Worm (Caenorhabditis elegans): ENCODE results near the gene nhr-16.
A peak's percentile ranks its signal among the peaks of the same experiment; 100 is the strongest.

nhr-16 gene

DNA sequence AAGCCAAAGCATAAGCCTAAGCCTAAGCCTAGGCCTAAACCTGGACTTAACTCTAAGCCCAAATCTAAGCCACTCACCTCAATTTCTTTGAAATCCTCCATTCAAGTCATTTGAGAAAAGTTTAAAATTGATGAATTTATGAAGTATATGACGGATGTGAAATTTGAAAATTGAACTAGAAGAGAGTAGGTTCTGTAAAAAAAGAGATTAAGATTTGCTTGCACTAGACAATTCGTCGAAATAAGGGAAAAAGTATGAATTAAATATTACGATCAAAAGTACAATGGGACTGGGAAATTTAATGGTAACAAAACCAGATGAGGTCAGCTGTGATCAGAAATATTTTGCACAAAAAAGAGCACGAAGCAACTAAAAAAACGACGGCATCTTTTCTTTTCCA, 14.4 kb downstream of the nhr-16 start, which contains the start of gene twk-2:
Gene twk-2, minus strand, starts transcription at position 101 of the 400 bp plus-strand sequence.
- TF ChIP-seq scrt-1 (GFP tag; IDR thresholded peaks at IDR 0.05), result no peak
- TF ChIP-seq ama-1 (optimal IDR thresholded peaks at IDR 0.05), result no peak
- no peak for TF ChIP-seq sea-1 (GFP tag; conservative IDR thresholded peaks at IDR 0.05)
- no peak for TF ChIP-seq ets-7 (tag; optimal IDR thresholded peaks at IDR 0.05)
- TF ChIP-seq ceh-36 (tag; optimal IDR thresholded peaks at IDR 0.05), result no peak
- TF ChIP-seq flt-1 (GFP tag; IDR thresholded peaks at IDR 0.05), result no peak
- TF ChIP-seq hmg-4 (GFP tag; optimal IDR thresholded peaks at IDR 0.05), result no peak
- no peak for TF ChIP-seq ceh-13 (GFP tag; optimal IDR thresholded peaks at IDR 0.05)
- TF ChIP-seq pes-1 (GFP tag; IDR thresholded peaks at IDR 0.05), result no peak
- TF ChIP-seq aly-1 (tag; optimal IDR thresholded peaks at IDR 0.05), result no peak
- TF ChIP-seq tra-4 (tag; optimal IDR thresholded peaks at IDR 0.05), result no peak
- no peak for TF ChIP-seq B0310.2 (tag; optimal IDR thresholded peaks at IDR 0.05)
- TF ChIP-seq F13C5.2 (tag; optimal IDR thresholded peaks at IDR 0.05), result no peak
- TF ChIP-seq hmbx-1 (tag; optimal IDR thresholded peaks at IDR 0.05), result no peak
- no peak for TF ChIP-seq hnd-1 (tag; optimal IDR thresholded peaks at IDR 0.05)
- no peak for TF ChIP-seq tbx-11 (GFP tag; IDR thresholded peaks at IDR 0.05)
- no peak for TF ChIP-seq tbx-37 (GFP tag; conservative IDR thresholded peaks at IDR 0.05)

DNA sequence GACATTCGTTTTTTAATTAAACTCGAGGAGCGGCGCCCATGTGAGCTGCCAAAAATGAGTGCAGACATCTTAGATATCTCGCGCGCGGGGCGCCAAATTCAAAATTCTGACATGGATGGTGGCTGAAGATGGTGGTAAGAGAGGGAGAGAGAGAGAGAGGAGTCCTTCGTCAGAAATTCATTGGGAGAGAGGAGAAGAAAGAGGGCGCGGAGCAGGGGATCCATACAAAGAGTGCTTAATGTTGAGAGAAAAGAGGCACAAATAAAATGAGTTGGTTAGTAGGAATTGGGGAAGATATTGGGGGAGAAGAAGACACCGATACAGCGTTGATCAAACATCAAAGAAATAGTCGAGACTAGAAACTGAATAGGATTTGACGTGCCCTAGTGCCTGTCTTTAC, 14.8 kb downstream of the nhr-16 start:
- no peak for TF ChIP-seq tbx-11 (GFP tag; IDR thresholded peaks at IDR 0.05)
- TF ChIP-seq sea-1 (GFP tag; conservative IDR thresholded peaks at IDR 0.05), result no peak
- TF ChIP-seq B0310.2 (tag; optimal IDR thresholded peaks at IDR 0.05), result no peak
- no peak for TF ChIP-seq ceh-36 (tag; optimal IDR thresholded peaks at IDR 0.05)
- no peak for TF ChIP-seq ceh-13 (GFP tag; optimal IDR thresholded peaks at IDR 0.05)
- no peak for TF ChIP-seq hnd-1 (tag; optimal IDR thresholded peaks at IDR 0.05)
- no peak for TF ChIP-seq F13C5.2 (tag; optimal IDR thresholded peaks at IDR 0.05)
- no peak for TF ChIP-seq tbx-37 (GFP tag; conservative IDR thresholded peaks at IDR 0.05)
- no peak for TF ChIP-seq scrt-1 (GFP tag; IDR thresholded peaks at IDR 0.05)
- no peak for TF ChIP-seq pes-1 (GFP tag; IDR thresholded peaks at IDR 0.05)
- no peak for TF ChIP-seq aly-1 (tag; optimal IDR thresholded peaks at IDR 0.05)
- no peak for TF ChIP-seq ama-1 (optimal IDR thresholded peaks at IDR 0.05)
- TF ChIP-seq ets-7 (tag; optimal IDR thresholded peaks at IDR 0.05), result no peak

DNA sequence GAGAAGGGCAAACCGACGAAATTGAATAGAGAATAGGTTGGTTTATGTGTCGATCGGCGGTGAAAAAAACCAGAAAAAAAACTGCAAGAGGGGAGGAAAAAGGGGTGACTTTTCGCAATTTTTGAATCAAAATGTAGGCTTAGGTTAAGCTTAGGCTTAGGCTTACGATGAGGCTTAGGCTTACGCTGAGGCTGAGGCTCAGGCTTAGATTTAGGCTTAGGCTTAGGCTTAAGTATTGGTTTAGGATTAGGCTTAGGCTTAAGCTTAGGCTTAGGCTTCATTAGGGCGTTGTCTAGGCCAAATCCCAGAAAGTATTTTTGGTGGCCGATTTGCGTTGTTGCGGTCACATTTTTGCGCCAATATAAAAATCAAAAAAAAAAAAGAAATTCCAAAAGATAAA, 16.2 kb downstream of the nhr-16 start:
- peak; percentile 50 for TF ChIP-seq ceh-36 (tag; optimal IDR thresholded peaks at IDR 0.05)
- no peak for TF ChIP-seq tra-4 (tag; optimal IDR thresholded peaks at IDR 0.05)
- TF ChIP-seq F13C5.2 (tag; optimal IDR thresholded peaks at IDR 0.05), result no peak
- TF ChIP-seq flt-1 (GFP tag; IDR thresholded peaks at IDR 0.05), result no peak

DNA sequence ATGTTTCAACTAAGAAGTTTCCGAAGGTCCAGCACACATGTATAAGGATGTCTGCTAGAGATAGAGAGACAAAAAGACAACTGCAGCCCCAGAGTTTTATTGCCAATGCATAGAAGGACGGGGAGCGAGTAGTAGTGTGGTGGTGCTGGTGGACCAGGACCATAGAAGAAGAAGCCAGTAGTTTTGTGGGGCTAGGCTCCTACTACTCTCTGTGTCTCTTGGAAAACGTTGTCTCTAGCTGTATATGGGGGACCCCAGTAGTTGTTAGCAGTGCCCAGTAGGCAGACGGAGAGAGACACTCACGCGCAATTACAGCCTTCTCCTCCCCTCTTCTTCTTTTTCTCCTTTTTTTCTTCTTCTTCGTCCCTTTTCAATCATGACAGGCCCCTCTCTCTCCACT, 17.4 kb downstream of the nhr-16 start:
- TF ChIP-seq hmbx-1 (tag; optimal IDR thresholded peaks at IDR 0.05) (no peak), sea-1 (GFP tag; conservative IDR thresholded peaks at IDR 0.05) (no peak), aly-1 (tag; optimal IDR thresholded peaks at IDR 0.05) (no peak)

DNA sequence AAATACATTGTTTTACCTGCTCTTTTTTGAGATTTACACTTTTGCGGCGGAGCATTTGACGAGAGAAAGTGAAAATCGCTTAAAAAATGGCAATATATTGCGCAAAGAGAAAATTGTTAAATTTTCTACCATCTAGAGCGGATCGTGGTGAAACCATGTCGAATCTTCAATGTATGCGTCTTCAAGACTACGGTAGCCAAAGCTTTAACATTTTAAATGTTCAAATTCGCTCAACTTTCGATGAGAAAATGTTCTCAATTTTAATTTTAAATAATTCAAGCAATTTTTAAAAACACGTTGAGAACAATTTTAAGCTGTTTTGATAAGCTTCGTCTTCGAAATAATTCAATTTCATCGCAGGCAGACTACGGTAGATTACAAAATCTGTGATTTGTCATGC, 21.7 kb downstream of the nhr-16 start:
- no peak for TF ChIP-seq ceh-13 (GFP tag; optimal IDR thresholded peaks at IDR 0.05)
- TF ChIP-seq sea-1 (GFP tag; conservative IDR thresholded peaks at IDR 0.05), result no peak
- TF ChIP-seq ceh-36 (tag; optimal IDR thresholded peaks at IDR 0.05), result no peak
- TF ChIP-seq B0310.2 (tag; optimal IDR thresholded peaks at IDR 0.05), result no peak
- TF ChIP-seq hnd-1 (tag; optimal IDR thresholded peaks at IDR 0.05), result no peak
- no peak for TF ChIP-seq tbx-11 (GFP tag; IDR thresholded peaks at IDR 0.05)
- no peak for TF ChIP-seq aly-1 (tag; optimal IDR thresholded peaks at IDR 0.05)
- no peak for TF ChIP-seq scrt-1 (GFP tag; IDR thresholded peaks at IDR 0.05)
- no peak for TF ChIP-seq hmbx-1 (tag; optimal IDR thresholded peaks at IDR 0.05)
- no peak for TF ChIP-seq tbx-37 (GFP tag; conservative IDR thresholded peaks at IDR 0.05)
- no peak for TF ChIP-seq ama-1 (optimal IDR thresholded peaks at IDR 0.05)
- TF ChIP-seq pes-1 (GFP tag; IDR thresholded peaks at IDR 0.05), result no peak
- no peak for TF ChIP-seq hmg-4 (GFP tag; optimal IDR thresholded peaks at IDR 0.05)
- no peak for TF ChIP-seq flt-1 (GFP tag; IDR thresholded peaks at IDR 0.05)
- TF ChIP-seq tra-4 (tag; optimal IDR thresholded peaks at IDR 0.05), result no peak
- TF ChIP-seq F13C5.2 (tag; optimal IDR thresholded peaks at IDR 0.05), result no peak
- TF ChIP-seq ets-7 (tag; optimal IDR thresholded peaks at IDR 0.05), result no peak

DNA sequence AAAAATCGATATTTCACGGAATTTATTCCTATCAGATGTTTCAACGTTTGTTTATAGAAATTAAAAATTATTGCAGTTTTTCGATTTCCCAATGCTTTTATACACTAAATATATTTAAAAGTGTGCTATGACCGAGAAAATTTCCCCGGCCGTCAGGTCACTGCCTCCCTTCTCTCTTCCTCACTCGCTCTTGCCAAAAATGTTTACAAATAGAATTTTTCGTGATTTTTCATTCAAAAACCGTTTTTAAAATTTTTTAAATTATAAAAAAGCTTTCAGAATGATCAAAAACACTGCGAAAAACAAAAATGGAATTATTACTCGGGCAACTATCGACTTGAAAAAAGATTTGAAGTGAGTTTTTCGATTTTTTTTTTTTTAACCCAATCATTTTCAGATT, 22.2 kb downstream of the nhr-16 start, which contains the start of the genes T12C9.7 and vps-18:
Gene T12C9.7, minus strand, starts transcription at position 101 of the 400 bp plus-strand sequence.
Gene vps-18, plus strand, starts transcription at position 280 of the 400 bp plus-strand sequence.
- TF ChIP-seq ets-7 (tag; optimal IDR thresholded peaks at IDR 0.05) (no peak), scrt-1 (GFP tag; IDR thresholded peaks at IDR 0.05) (no peak), hnd-1 (tag; optimal IDR thresholded peaks at IDR 0.05) (no peak), ceh-36 (tag; optimal IDR thresholded peaks at IDR 0.05) (no peak), F13C5.2 (tag; optimal IDR thresholded peaks at IDR 0.05) (no peak), aly-1 (tag; optimal IDR thresholded peaks at IDR 0.05) (no peak), hmbx-1 (tag; optimal IDR thresholded peaks at IDR 0.05) (no peak), ceh-13 (GFP tag; optimal IDR thresholded peaks at IDR 0.05) (no peak), flt-1 (GFP tag; IDR thresholded peaks at IDR 0.05) (no peak), tra-4 (tag; optimal IDR thresholded peaks at IDR 0.05) (no peak), B0310.2 (tag; optimal IDR thresholded peaks at IDR 0.05) (no peak), ama-1 (optimal IDR thresholded peaks at IDR 0.05) (no peak), pes-1 (GFP tag; IDR thresholded peaks at IDR 0.05) (no peak), sea-1 (GFP tag; conservative IDR thresholded peaks at IDR 0.05) (no peak), tbx-37 (GFP tag; conservative IDR thresholded peaks at IDR 0.05) (no peak), tbx-11 (GFP tag; IDR thresholded peaks at IDR 0.05) (no peak), hmg-4 (GFP tag; optimal IDR thresholded peaks at IDR 0.05) (no peak)

DNA sequence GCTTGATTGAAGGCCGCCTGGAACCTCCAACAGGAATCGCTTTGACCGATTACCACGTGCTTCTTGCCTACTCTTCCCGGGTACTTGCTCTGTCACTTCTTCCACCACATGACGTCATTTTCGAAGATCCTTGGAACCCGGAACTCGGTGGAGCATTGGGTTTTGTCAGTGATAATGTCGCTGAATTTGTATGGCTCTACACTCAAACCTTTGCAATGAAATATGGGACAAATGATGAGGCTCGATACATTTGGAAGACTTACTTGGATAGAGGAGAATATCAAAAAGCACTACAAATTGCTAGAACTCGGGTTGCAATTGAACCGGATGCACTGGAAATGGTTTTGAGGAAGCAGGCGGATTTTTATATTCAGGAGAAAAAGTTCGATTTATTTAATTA, 24.2 kb downstream of the nhr-16 start:
- TF ChIP-seq hnd-1 (tag; optimal IDR thresholded peaks at IDR 0.05) (no peak), tra-4 (tag; optimal IDR thresholded peaks at IDR 0.05) (no peak), pes-1 (GFP tag; IDR thresholded peaks at IDR 0.05) (no peak), tbx-37 (GFP tag; conservative IDR thresholded peaks at IDR 0.05) (no peak), hmbx-1 (tag; optimal IDR thresholded peaks at IDR 0.05) (no peak), ets-7 (tag; optimal IDR thresholded peaks at IDR 0.05) (no peak), tbx-11 (GFP tag; IDR thresholded peaks at IDR 0.05) (no peak), F13C5.2 (tag; optimal IDR thresholded peaks at IDR 0.05) (no peak), hmg-4 (GFP tag; optimal IDR thresholded peaks at IDR 0.05) (no peak), scrt-1 (GFP tag; IDR thresholded peaks at IDR 0.05) (no peak), ceh-36 (tag; optimal IDR thresholded peaks at IDR 0.05) (no peak), flt-1 (GFP tag; IDR thresholded peaks at IDR 0.05) (no peak), B0310.2 (tag; optimal IDR thresholded peaks at IDR 0.05) (no peak), ama-1 (optimal IDR thresholded peaks at IDR 0.05) (no peak), ceh-13 (GFP tag; optimal IDR thresholded peaks at IDR 0.05) (no peak)

Data from whole organism, early embryonic.